Worm (Caenorhabditis elegans) whole organism, L1 larva: ENCODE measurements around the gene C48D5.3.

Source experiments
- C04F5.9 ChIP-seq: sonication (generic microtip); optimal IDR thresholded peaks from 2 replicates; lab custom pipeline; 2016; ENCODE audit warnings: missing genetic modification characterization, missing compliant biosample characterization
- F16B12.6 ChIP-seq: fragments of 150-350 bp; optimal IDR thresholded peaks from 2 replicates; lab custom pipeline; 2014; ENCODE audit warnings: missing biosample characterization, missing genetic modification characterization
- aha-1 ChIP-seq: fragments of 150-350 bp; optimal IDR thresholded peaks from 2 replicates; lab custom pipeline; 2014; ENCODE audit warnings: missing biosample characterization, missing genetic modification characterization
- alr-1 ChIP-seq: fragments of 200-800 bp; sonication (Bioruptor generic); optimal IDR thresholded peaks from 2 replicates; lab custom pipeline; 2018; ENCODE audit warnings: borderline replicate concordance, mild to moderate bottlenecking, missing genetic modification characterization, missing compliant biosample characterization
- ceh-82 ChIP-seq, 3 experiments: fragments of 150-350 bp in 1 of 3; sonication (generic microtip) in 2 of 3; optimal IDR thresholded peaks; 2 replicates each; lab custom pipeline; 2014 to 2017; ENCODE audit warnings: missing biosample characterization in 3 of 3, missing genetic modification characterization in 3 of 3
- ceh-90 ChIP-seq: sonication (generic microtip); optimal IDR thresholded peaks from 2 replicates; lab custom pipeline; 2016; ENCODE audit warnings: missing genetic modification characterization, missing compliant biosample characterization
- dpl-1 ChIP-seq, 3 experiments: fragments of 150-350 bp in 2 of 3; sonication (generic microtip) in 1 of 3; optimal IDR thresholded peaks; 2 replicates each; lab custom pipeline; 2014 to 2017; ENCODE audit warnings: missing biosample characterization in 3 of 3, missing genetic modification characterization in 3 of 3, missing genetic modification reagents in 3 of 3
- efl-1 ChIP-seq, 4 experiments: fragments of 150-350 bp; optimal IDR thresholded peaks in 3 of 4; peaks in 1 of 4; 1 replicate in 1 of 4; 2 replicates in 3 of 4; lab custom pipeline; 2014; ENCODE audit warnings: missing biosample characterization in 2 of 4, missing genetic modification characterization in 2 of 4, missing genetic modification reagents in 2 of 4
- efl-3 ChIP-seq: fragments of 200-800 bp; sonication (Bioruptor generic); optimal IDR thresholded peaks from 2 replicates; lab custom pipeline; 2018; ENCODE audit warnings: mild to moderate bottlenecking, missing genetic modification characterization, missing compliant biosample characterization
- egl-13 ChIP-seq: sonication (generic microtip); optimal IDR thresholded peaks from 2 replicates; lab custom pipeline; 2016; ENCODE audit warnings: missing genotype, missing genetic modification reagents, missing genetic modification characterization, missing compliant biosample characterization
- egl-27 ChIP-seq, 2 experiments: fragments of 150-350 bp in 1 of 2; sonication (generic microtip); optimal IDR thresholded peaks; 3 replicates each; lab custom pipeline; 2017 to 2018; ENCODE audit warnings: missing biosample characterization in 2 of 2, missing genetic modification characterization in 2 of 2, missing genetic modification reagents in 2 of 2
- elt-3 ChIP-seq, 6 experiments: fragments of 150-350 bp in 1 of 6; sonication (generic microtip); optimal IDR thresholded peaks; 2 replicates each; lab custom pipeline; 2017 to 2018; ENCODE audit warnings: missing biosample characterization in 6 of 6, missing genetic modification characterization in 6 of 6, inconsistent platforms in 1 of 6
- fkh-10 ChIP-seq: sonication (generic microtip); optimal IDR thresholded peaks from 2 replicates; lab custom pipeline; 2017; ENCODE audit warnings: missing biosample characterization, missing genetic modification reagents, missing genetic modification characterization
- fkh-8 ChIP-seq: sonication (generic microtip); optimal IDR thresholded peaks from 2 replicates; lab custom pipeline; 2016; ENCODE audit warnings: mild to moderate bottlenecking, missing genetic modification characterization, missing compliant biosample characterization
- grh-1 ChIP-seq: fragments of 200-800 bp; sonication (Bioruptor generic); IDR thresholded peaks from 2 replicates; pipeline ENCODE4 v1.3.6; 2022; ENCODE audit warnings: missing genetic modification reagents, missing genetic modification characterization, missing compliant biosample characterization
- lin-13 ChIP-seq: fragments of 150-350 bp; optimal IDR thresholded peaks from 2 replicates; lab custom pipeline; 2014; ENCODE audit warnings: missing biosample characterization, missing genetic modification reagents, missing genetic modification characterization
- lin-35 ChIP-seq, 2 experiments: fragments of 150-350 bp; optimal IDR thresholded peaks; 2 replicates each; lab custom pipeline; 2014; ENCODE audit warnings: missing biosample characterization in 2 of 2, missing genetic modification characterization in 2 of 2, missing genetic modification reagents in 2 of 2
- lsy-2 ChIP-seq, 2 experiments: fragments of 150-350 bp; optimal IDR thresholded peaks; 2 replicates each; lab custom pipeline; 2014; ENCODE audit warnings: missing biosample characterization in 2 of 2, missing genetic modification characterization in 2 of 2
- mab-9 ChIP-seq: fragments of 200-800 bp; sonication (Bioruptor generic); IDR thresholded peaks from 2 replicates; pipeline ENCODE4 v1.3.6; 2022; ENCODE audit warnings: missing genetic modification reagents, missing genetic modification characterization, missing compliant biosample characterization
- mdl-1 ChIP-seq, 2 experiments: fragments of 150-350 bp; optimal IDR thresholded peaks; 2 replicates each; lab custom pipeline; 2014 to 2017; ENCODE audit warnings: missing biosample characterization in 2 of 2, missing genetic modification characterization in 2 of 2, inconsistent platforms in 1 of 2
- mef-2 ChIP-seq: fragments of 150-350 bp; optimal IDR thresholded peaks from 2 replicates; lab custom pipeline; 2014; ENCODE audit warnings: missing biosample characterization, missing genetic modification characterization
- nhr-19 ChIP-seq: fragments of 200-800 bp; sonication (Bioruptor generic); conservative IDR thresholded peaks from 2 replicates; pipeline ENCODE4 v1.3.6; 2022; ENCODE audit warnings: missing genetic modification characterization, missing compliant biosample characterization
- nhr-28 ChIP-seq: fragments of 150-350 bp; optimal IDR thresholded peaks from 2 replicates; lab custom pipeline; 2014; ENCODE audit warnings: missing biosample characterization, missing genetic modification characterization
- nhr-47 ChIP-seq: sonication (generic microtip); optimal IDR thresholded peaks from 2 replicates; lab custom pipeline; 2016; ENCODE audit warnings: mild to moderate bottlenecking, missing genetic modification characterization, moderate library complexity, missing compliant biosample characterization
- nhr-71 ChIP-seq: sonication (generic microtip); optimal IDR thresholded peaks from 2 replicates; lab custom pipeline; 2016; ENCODE audit warnings: mild to moderate bottlenecking, missing genetic modification characterization, moderate library complexity, missing compliant biosample characterization
- nhr-77 ChIP-seq: fragments of 150-350 bp; optimal IDR thresholded peaks from 2 replicates; lab custom pipeline; 2014; ENCODE audit warnings: missing biosample characterization, missing genetic modification characterization
- nhr-90 ChIP-seq: sonication (generic microtip); optimal IDR thresholded peaks from 2 replicates; lab custom pipeline; 2016; ENCODE audit warnings: mild to moderate bottlenecking, missing genetic modification characterization, missing compliant biosample characterization; ENCODE audit not compliant: poor library complexity
- pag-3 ChIP-seq: sonication (generic microtip); optimal IDR thresholded peaks from 2 replicates; lab custom pipeline; 2017; ENCODE audit warnings: missing genetic modification characterization, mild to moderate bottlenecking, missing compliant biosample characterization, antibody characterized with exemption, borderline replicate concordance; ENCODE audit not compliant: insufficient read depth
- pax-3 ChIP-seq: fragments of 200-800 bp; sonication (Bioruptor generic); optimal IDR thresholded peaks from 2 replicates; lab custom pipeline; 2018; ENCODE audit warnings: mild to moderate bottlenecking, missing genetic modification characterization, moderate library complexity, missing compliant biosample characterization
- skn-1 ChIP-seq: fragments of 150-350 bp; optimal IDR thresholded peaks from 2 replicates; lab custom pipeline; 2014; ENCODE audit warnings: missing biosample characterization, missing genetic modification characterization
- snpc-4 ChIP-seq: fragments of 150-350 bp; optimal IDR thresholded peaks from 2 replicates; lab custom pipeline; 2014; ENCODE audit warnings: missing biosample characterization, missing genetic modification characterization
- swsn-7 ChIP-seq: sonication (generic microtip); optimal IDR thresholded peaks from 2 replicates; lab custom pipeline; 2016; ENCODE audit warnings: missing genetic modification characterization, missing compliant biosample characterization
- unc-130 ChIP-seq: fragments of 150-350 bp; optimal IDR thresholded peaks from 2 replicates; lab custom pipeline; 2017; ENCODE audit warnings: missing biosample characterization, missing genetic modification characterization, inconsistent platforms
- unc-86 ChIP-seq: sonication (generic microtip); optimal IDR thresholded peaks from 2 replicates; lab custom pipeline; 2016; ENCODE audit warnings: missing genetic modification characterization, missing compliant biosample characterization
- unc-98 ChIP-seq: fragments of 200-800 bp; sonication (Bioruptor generic); IDR thresholded peaks from 2 replicates; pipeline ENCODE4 v1.3.6; 2022; ENCODE audit warnings: missing genetic modification characterization, missing compliant biosample characterization
- xbp-1 ChIP-seq: sonication (generic microtip); optimal IDR thresholded peaks from 2 replicates; lab custom pipeline; 2016; ENCODE audit warnings: missing genetic modification characterization, missing compliant biosample characterization
- zip-4 ChIP-seq: fragments of 200-800 bp; sonication (Bioruptor generic); optimal IDR thresholded peaks from 2 replicates; lab custom pipeline; 2018; ENCODE audit warnings: mild to moderate bottlenecking, missing genetic modification characterization, moderate library complexity, missing compliant biosample characterization
- ztf-11 ChIP-seq, 2 experiments: sonication (generic microtip); optimal IDR thresholded peaks; 2 replicates each; lab custom pipeline; 2016 to 2017; ENCODE audit warnings: missing genetic modification characterization in 2 of 2, missing biosample characterization in 1 of 2, missing compliant biosample characterization in 1 of 2

C48D5.3 gene

DNA sequence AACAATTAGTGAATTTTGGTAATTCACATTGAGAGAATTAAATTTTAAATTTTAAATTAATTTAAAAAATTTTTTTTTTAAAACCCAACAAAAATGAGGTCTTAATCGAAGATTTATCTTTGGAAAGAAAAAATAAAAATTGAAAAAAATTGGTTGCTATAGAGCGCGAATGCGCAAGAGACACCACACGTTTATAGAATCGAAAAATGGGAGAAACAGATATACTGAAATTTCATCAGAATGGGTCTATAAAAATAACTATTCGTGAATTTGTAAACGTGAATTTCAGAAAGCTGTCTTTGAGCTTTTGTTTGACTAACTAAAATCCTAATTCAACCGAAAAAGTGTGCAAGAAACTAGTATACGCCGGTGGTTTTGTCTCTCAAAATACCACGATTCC is 41.1 kb downstream of the C48D5.3 start (continued):
- no peak for TF ChIP-seq zip-4 (GFP tag; lab: Kevin White, UChicago)
- TF ChIP-seq nhr-47 (tag; lab: Kevin White, UChicago) = peak; percentile 85
- TF ChIP-seq C04F5.9 (tag; lab: Kevin White, UChicago) = peak; percentile 36
- TF ChIP-seq snpc-4 (tag; lab: Kevin White, UChicago) = peak; percentile 2
- no peak for TF ChIP-seq nhr-28 (tag; lab: Kevin White, UChicago)
- peak; percentile 59 to 85 for TF ChIP-seq lin-35 (GFP tag; optimal IDR thresholded peaks at IDR 0.05; lab: Kevin White, UChicago)
- peak; percentile 70 for TF ChIP-seq unc-98 (GFP tag; lab: Robert Waterston, UW)
- peak; percentile 72 to 88 for TF ChIP-seq lsy-2 (tag; optimal IDR thresholded peaks at IDR 0.05; lab: Kevin White, UChicago)
- TF ChIP-seq skn-1 = peak; percentile 58
- no peak for TF ChIP-seq grh-1 (GFP tag; lab: Robert Waterston, UW)
- peak; percentile 29 for TF ChIP-seq nhr-77 (tag; lab: Kevin White, UChicago)
- peak; percentile 35 for TF ChIP-seq egl-13 (tag; lab: Kevin White, UChicago)
- peak; percentile 71 for TF ChIP-seq swsn-7
- no peak for TF ChIP-seq mab-9 (GFP tag; lab: Robert Waterston, UW)
- TF ChIP-seq, all 84 proteins: peak for 45

DNA sequence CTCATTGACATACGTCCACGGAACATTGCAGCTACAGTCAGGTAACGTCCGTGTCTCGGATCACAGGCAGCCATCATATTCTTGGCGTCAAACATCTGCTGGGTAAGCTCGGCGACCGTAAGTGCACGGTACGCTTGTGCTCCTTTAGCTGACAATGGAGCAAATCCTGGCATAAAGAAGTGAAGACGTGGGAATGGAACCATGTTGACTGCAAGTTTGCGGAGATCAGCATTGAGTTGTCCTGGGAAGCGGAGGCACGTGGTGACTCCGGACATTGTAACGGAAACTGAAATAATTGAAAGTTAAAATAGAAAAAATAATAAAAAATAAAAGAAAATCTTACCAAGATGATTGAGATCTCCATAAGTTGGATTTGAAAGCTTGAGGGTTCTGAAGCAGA is 42.0 kb downstream of the C48D5.3 start:
- no peak for TF ChIP-seq ceh-82 (tag; optimal IDR thresholded peaks at IDR 0.05; lab: Kevin White, UChicago)
- no peak for TF ChIP-seq zip-4 (GFP tag; lab: Kevin White, UChicago)
- no peak for TF ChIP-seq unc-98 (GFP tag; lab: Robert Waterston, UW)
- TF ChIP-seq mdl-1 (tag; optimal IDR thresholded peaks at IDR 0.05; lab: Kevin White, UChicago) = no peak
- TF ChIP-seq mef-2 (tag; lab: Kevin White, UChicago) = no peak
- no peak for TF ChIP-seq elt-3 (tag; optimal IDR thresholded peaks at IDR 0.05; lab: Kevin White, UChicago)
- no peak for TF ChIP-seq pag-3 (tag; lab: Kevin White, UChicago)
- no peak for TF ChIP-seq nhr-28 (tag; lab: Kevin White, UChicago)
- TF ChIP-seq unc-86 (tag; lab: Kevin White, UChicago) = no peak
- TF ChIP-seq ceh-90 (tag; lab: Kevin White, UChicago) = no peak

DNA sequence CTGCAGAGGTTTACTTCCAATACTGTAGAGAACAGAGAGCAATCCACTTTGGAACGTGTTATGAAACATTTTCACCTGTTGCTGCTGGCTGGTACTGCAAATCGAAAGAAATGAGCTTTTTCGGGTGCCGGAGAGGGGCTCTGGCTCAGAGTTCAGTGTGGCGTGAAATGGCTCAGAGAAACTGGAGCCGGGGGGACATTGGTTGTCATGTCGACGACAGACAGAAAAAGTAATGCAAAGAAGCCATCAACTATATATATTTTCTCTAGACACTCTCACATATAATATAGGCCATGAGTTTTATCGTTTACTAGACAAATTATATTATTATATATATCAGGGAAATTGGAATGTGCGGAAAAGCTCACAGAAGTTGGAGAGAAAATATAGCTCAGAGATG is 44.1 kb downstream of the C48D5.3 start, which contains the start of gene cfap-20:
Gene cfap-20, minus strand, starts transcription at position 101 of the 400 bp plus-strand sequence.
- no peak for TF ChIP-seq xbp-1
- no peak for TF ChIP-seq ztf-11 (tag; optimal IDR thresholded peaks at IDR 0.05; lab: Kevin White, UChicago)
- TF ChIP-seq fkh-8 (tag; lab: Kevin White, UChicago) = peak; percentile 12
- TF ChIP-seq, all 84 proteins: peak for 1

DNA sequence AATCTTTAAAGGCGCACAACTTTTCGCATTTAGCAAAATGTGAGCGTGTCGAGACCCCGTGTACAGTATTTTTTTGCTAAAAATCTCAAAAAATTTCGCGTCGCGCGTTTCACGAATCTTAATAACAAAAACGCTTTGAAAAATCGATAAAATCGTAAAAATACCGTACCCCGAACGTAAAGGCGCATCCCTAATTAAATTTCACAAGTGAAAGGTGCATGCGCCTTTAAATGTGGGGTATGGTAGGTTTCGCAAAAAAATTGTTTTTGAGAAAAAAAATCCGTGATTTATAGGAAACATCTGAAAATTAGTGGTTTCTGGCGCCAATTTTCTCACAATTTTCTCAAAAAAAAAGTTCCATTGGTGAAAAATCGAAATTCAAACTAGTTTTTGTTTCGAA is 47.4 kb downstream of the C48D5.3 start:
- TF ChIP-seq dpl-1 (GFP tag; optimal IDR thresholded peaks at IDR 0.05; lab: Kevin White, UChicago) (no peak), aha-1 (tag; lab: Kevin White, UChicago) (no peak), efl-3 (GFP tag; lab: Kevin White, UChicago) (no peak), unc-130 (tag; lab: Kevin White, UChicago) (no peak), alr-1 (tag; lab: Kevin White, UChicago) (no peak), nhr-71 (tag; lab: Kevin White, UChicago) (no peak), nhr-90 (tag; lab: Kevin White, UChicago) (no peak), fkh-10 (GFP tag; lab: Kevin White, UChicago) (no peak), pax-3 (no peak), lin-13 (GFP tag; lab: Kevin White, UChicago) (no peak), nhr-19 (GFP tag; lab: Robert Waterston, UW) (no peak), F16B12.6 (no peak), egl-27 (tag; optimal IDR thresholded peaks at IDR 0.05; lab: Kevin White, UChicago) (no peak), pag-3 (tag; lab: Kevin White, UChicago) (no peak), zip-4 (GFP tag; lab: Kevin White, UChicago) (no peak), efl-1 (optimal IDR thresholded peaks at IDR 0.05; lab: Kevin White, UChicago) (no peak), efl-1 (GFP tag; optimal IDR thresholded peaks at IDR 0.05 in 1 of 2; lab: Kevin White, UChicago) (no peak), snpc-4 (tag; lab: Kevin White, UChicago) (no peak), ceh-90 (tag; lab: Kevin White, UChicago) (no peak)
- TF ChIP-seq, all 84 proteins: peak for 0
